Worm (Caenorhabditis elegans): ENCODE measurements around the gene tag-151.
"Not testable (repeated sequence)": the region's sequence is repeated elsewhere in the genome, so short reads cannot be mapped to it uniquely, and the experiment has no call there.

The tag-151 gene

ce11 chrII:4696055-4696454, 14.0 kb upstream of the tag-151 start:
- TF ChIP-seq ceh-82 (tag; optimal IDR thresholded peaks at IDR 0.05) (no peak), crh-2 (tag; optimal IDR thresholded peaks at IDR 0.05) (peak; percentile 1)

DNA sequence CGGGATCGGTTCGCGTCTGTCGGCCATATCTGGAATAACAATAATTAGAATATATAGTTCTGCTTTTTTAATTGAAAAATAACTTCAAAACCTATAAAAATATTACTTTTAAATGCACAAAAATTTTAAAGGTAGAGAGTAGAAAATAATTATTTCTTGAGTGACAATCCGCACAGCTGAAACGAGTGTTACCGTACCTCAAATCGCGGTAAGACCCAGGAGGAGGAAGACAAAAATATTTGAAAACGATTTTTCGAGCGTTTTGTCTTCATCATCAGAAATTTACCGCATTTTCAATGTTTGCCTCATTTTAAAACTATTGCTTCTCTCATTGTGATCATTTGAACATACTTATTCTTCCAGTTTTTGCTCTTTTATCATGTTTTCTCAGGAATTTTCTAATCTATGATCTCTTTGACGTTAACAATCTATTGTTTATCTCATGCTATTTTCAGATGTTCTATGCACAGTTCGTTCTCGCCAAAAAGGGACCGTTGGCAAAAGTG, 11.8 kb upstream of the tag-151 start, which contains the start of the genes rpn-5 and scc-1:
Gene rpn-5, minus strand, starts transcription at position 162 of the 506 bp plus-strand sequence.
Gene scc-1, plus strand, starts transcription at position 456 of the 506 bp plus-strand sequence.
- peak; percentile 55 for TF ChIP-seq mab-5 (tag; optimal IDR thresholded peaks at IDR 0.05)
- TF ChIP-seq nhr-129 (tag; optimal IDR thresholded peaks at IDR 0.05) = peak; percentile 81
- peak; percentile 70 for TF ChIP-seq nhr-21 (tag; optimal IDR thresholded peaks at IDR 0.05)
- TF ChIP-seq crh-2 (tag; optimal IDR thresholded peaks at IDR 0.05) = peak; percentile 84
- TF ChIP-seq ztf-4 (tag; optimal IDR thresholded peaks at IDR 0.05) = no peak
- peak; percentile 56 for TF ChIP-seq sma-3 (GFP tag; optimal IDR thresholded peaks at IDR 0.05)
- TF ChIP-seq ceh-82 (tag; optimal IDR thresholded peaks at IDR 0.05) = no peak
- peak; percentile 98 for TF ChIP-seq skn-1 (tag; optimal IDR thresholded peaks at IDR 0.05)
- TF ChIP-seq ZK546.5 (tag; optimal IDR thresholded peaks at IDR 0.05) = peak; percentile 48
- TF ChIP-seq sem-4 (tag; optimal IDR thresholded peaks at IDR 0.05) = peak; percentile 4
- peak; percentile 43 for TF ChIP-seq fos-1 (tag; optimal IDR thresholded peaks at IDR 0.05)
- peak; percentile 20 for TF ChIP-seq R02D3.7 (tag; optimal IDR thresholded peaks at IDR 0.05)
- TF ChIP-seq lin-13 (GFP tag; optimal IDR thresholded peaks at IDR 0.05) = peak; percentile 79
- peak; percentile 67 for TF ChIP-seq nhr-25 (tag; optimal IDR thresholded peaks at IDR 0.05)
- peak; percentile 38 for TF ChIP-seq blmp-1 (tag; optimal IDR thresholded peaks at IDR 0.05; ENCODE audit: insufficient read depth)
- no peak for TF ChIP-seq elt-1 (tag; optimal IDR thresholded peaks at IDR 0.05)
- TF ChIP-seq nhr-11 (tag; optimal IDR thresholded peaks at IDR 0.05) = no peak
- TF ChIP-seq sma-9 (GFP tag; optimal IDR thresholded peaks at IDR 0.05) = peak; percentile 71
- TF ChIP-seq sma-9 (tag; optimal IDR thresholded peaks at IDR 0.05) = no peak
- no peak for TF ChIP-seq zag-1 (tag; optimal IDR thresholded peaks at IDR 0.05)
- TF ChIP-seq nhr-12 (tag; optimal IDR thresholded peaks at IDR 0.05) = no peak
- peak; percentile 47 for TF ChIP-seq snpc-4 (tag; optimal IDR thresholded peaks at IDR 0.05)
- peak; percentile 91 for TF ChIP-seq gmeb-1 (tag; optimal IDR thresholded peaks at IDR 0.05)
- no peak for TF ChIP-seq ceh-16 (tag; optimal IDR thresholded peaks at IDR 0.05)
- TF ChIP-seq unc-55 (GFP tag; optimal IDR thresholded peaks at IDR 0.05) = peak; percentile 95
- no peak for TF ChIP-seq ama-1 (optimal IDR thresholded peaks at IDR 0.05)
- no peak for TF ChIP-seq unc-39 (tag; optimal IDR thresholded peaks at IDR 0.05)
- TF ChIP-seq nhr-237 (tag; optimal IDR thresholded peaks at IDR 0.05) = no peak
- peak; percentile 25 for TF ChIP-seq F13H6.1 (tag; optimal IDR thresholded peaks at IDR 0.05)
- TF ChIP-seq lin-11 (tag; optimal IDR thresholded peaks at IDR 0.05) = peak; percentile 53
- no peak for TF ChIP-seq nhr-6 (tag; optimal IDR thresholded peaks at IDR 0.05)
- TF ChIP-seq C34F6.9 (tag; optimal IDR thresholded peaks at IDR 0.05) = peak; percentile 85
- no peak for TF ChIP-seq nhr-10 (tag; optimal IDR thresholded peaks at IDR 0.05)
- peak; percentile 33 for TF ChIP-seq egl-27 (tag; optimal IDR thresholded peaks at IDR 0.05)
- peak; percentile 98 to 99 for TF ChIP-seq lsy-2 (tag; optimal IDR thresholded peaks at IDR 0.05)

DNA sequence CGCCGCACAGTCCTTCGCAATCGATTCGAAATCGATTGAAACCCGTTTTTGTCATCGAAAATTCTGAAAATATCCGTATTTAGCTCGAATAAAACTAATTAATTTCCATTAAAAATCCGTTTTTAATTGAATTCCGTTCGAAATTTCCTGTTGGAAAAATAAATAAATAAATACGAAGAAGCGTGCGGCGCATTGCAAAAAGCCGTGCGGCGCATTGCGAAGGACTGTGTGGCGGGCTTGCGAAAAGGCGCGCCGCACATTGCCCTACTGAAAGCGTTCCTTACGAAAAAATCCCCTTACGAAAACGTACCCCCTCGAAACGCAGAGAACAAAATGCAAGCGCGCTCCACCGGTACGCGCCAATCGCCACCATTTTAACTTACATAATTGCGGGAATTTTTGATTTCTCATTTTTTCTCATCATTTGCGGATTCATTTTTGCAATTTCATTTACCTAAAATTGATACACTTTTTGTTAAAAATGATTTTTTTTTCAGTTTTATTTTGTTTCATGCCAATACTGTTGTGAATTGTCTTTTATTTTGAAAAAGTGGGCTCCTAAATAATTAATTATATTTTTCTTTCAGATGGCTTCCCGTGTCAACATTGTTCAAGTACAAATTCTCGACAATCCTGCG, 8.5 kb upstream of the tag-151 start, which contains the start of gene unc-85:
Gene unc-85, plus strand, starts transcription at position 588 of the 638 bp plus-strand sequence.
- TF ChIP-seq sma-9 (GFP tag; optimal IDR thresholded peaks at IDR 0.05) (peak; percentile 22), gmeb-1 (tag; optimal IDR thresholded peaks at IDR 0.05) (peak; percentile 58), crh-2 (tag; optimal IDR thresholded peaks at IDR 0.05) (peak; percentile 73), nhr-25 (tag; optimal IDR thresholded peaks at IDR 0.05) (peak; percentile 69), nhr-129 (tag; optimal IDR thresholded peaks at IDR 0.05) (peak; percentile 71), F13H6.1 (tag; optimal IDR thresholded peaks at IDR 0.05) (peak; percentile 80), nhr-6 (tag; optimal IDR thresholded peaks at IDR 0.05) (peak; percentile 22), C34F6.9 (tag; optimal IDR thresholded peaks at IDR 0.05) (peak; percentile 62), lsy-2 (tag; optimal IDR thresholded peaks at IDR 0.05) (peak; percentile 66 to 89), lin-13 (GFP tag; optimal IDR thresholded peaks at IDR 0.05) (peak; percentile 65), sma-3 (GFP tag; optimal IDR thresholded peaks at IDR 0.05) (peak; percentile 78), nhr-21 (tag; optimal IDR thresholded peaks at IDR 0.05) (peak; percentile 17), lin-11 (tag; optimal IDR thresholded peaks at IDR 0.05) (peak; percentile 23), mdl-1 (tag; optimal IDR thresholded peaks at IDR 0.05) (peak in 1 of 2 experiments; percentile 44), unc-55 (GFP tag; optimal IDR thresholded peaks at IDR 0.05) (peak; percentile 69)
- TF ChIP-seq sma-9 (tag; optimal IDR thresholded peaks at IDR 0.05) = not testable (repeated sequence)

Data from whole organism, L2 larva.